Fruit fly (Drosophila melanogaster) whole organism, prepupa: Measurements from ENCODE around the gene CG7201.

Experiments
- CG11762 ChIP-seq: fragments of 200-800 bp; sonication (Bioruptor generic); optimal IDR thresholded peaks from 3 replicates; lab custom pipeline; 2016; ENCODE audit warnings: missing biosample characterization, missing genetic modification characterization; ENCODE audit not compliant: insufficient read depth
- CG1621 ChIP-seq: fragments of 200-800 bp; sonication (Bioruptor generic); optimal IDR thresholded peaks from 3 replicates; lab custom pipeline; 2018; ENCODE audit warnings: missing biosample characterization, mild to moderate bottlenecking, missing genetic modification characterization
- CG34406 ChIP-seq: fragments of 200-800 bp; sonication (Bioruptor generic); optimal IDR thresholded peaks from 3 replicates; lab custom pipeline; 2016; ENCODE audit warnings: missing biosample characterization, missing genetic modification characterization
- CG3919 ChIP-seq: fragments of 200-800 bp; sonication (Bioruptor generic); optimal IDR thresholded peaks from 3 replicates; lab custom pipeline; 2016; ENCODE audit warnings: missing biosample characterization, missing genetic modification characterization
- CG4318 ChIP-seq: fragments of 200-800 bp; sonication (Bioruptor generic); optimal IDR thresholded peaks from 3 replicates; lab custom pipeline; 2017; ENCODE audit warnings: missing biosample characterization, mild to moderate bottlenecking, missing genetic modification characterization
- CG6792 ChIP-seq: fragments of 200-800 bp; sonication (Bioruptor generic); optimal IDR thresholded peaks from 3 replicates; lab custom pipeline; 2016; ENCODE audit warnings: missing biosample characterization, missing genetic modification characterization
- Ets21C ChIP-seq: fragments of 200-800 bp; sonication (Bioruptor generic); optimal IDR thresholded peaks from 3 replicates; lab custom pipeline; 2016; ENCODE audit warnings: missing biosample characterization, missing genetic modification characterization
- Gug ChIP-seq: fragments of 200-800 bp; sonication (Bioruptor generic); IDR thresholded peaks from 2 replicates; pipeline ENCODE4 v1.3.6; 2022; ENCODE audit warnings: missing biosample characterization, missing genetic modification characterization
- Hr38 ChIP-seq: sonication (Bioruptor generic); optimal IDR thresholded peaks from 2 replicates; lab custom pipeline; 2016; ENCODE audit warnings: missing biosample characterization, missing genetic modification characterization
- Hr4 ChIP-seq: fragments of 200-800 bp; sonication (Bioruptor generic); optimal IDR thresholded peaks from 3 replicates; lab custom pipeline; 2016; ENCODE audit warnings: missing biosample characterization, missing genetic modification characterization
- OdsH ChIP-seq: fragments of 200-800 bp; sonication (Bioruptor generic); optimal IDR thresholded peaks from 3 replicates; lab custom pipeline; 2016; ENCODE audit warnings: missing biosample characterization, missing genetic modification characterization
- achi ChIP-seq: fragments of 200-800 bp; sonication (Bioruptor generic); optimal IDR thresholded peaks from 3 replicates; lab custom pipeline; 2016; ENCODE audit warnings: missing biosample characterization, missing genetic modification characterization
- net ChIP-seq: fragments of 200-800 bp; sonication (Bioruptor generic); optimal IDR thresholded peaks from 3 replicates; lab custom pipeline; 2016; ENCODE audit warnings: missing biosample characterization, missing genetic modification characterization
- svp ChIP-seq: fragments of 200-800 bp; sonication (Bioruptor generic); peaks from one replicate; lab custom pipeline; 2016; ENCODE audit warnings: missing biosample characterization, missing genetic modification characterization

DNA sequence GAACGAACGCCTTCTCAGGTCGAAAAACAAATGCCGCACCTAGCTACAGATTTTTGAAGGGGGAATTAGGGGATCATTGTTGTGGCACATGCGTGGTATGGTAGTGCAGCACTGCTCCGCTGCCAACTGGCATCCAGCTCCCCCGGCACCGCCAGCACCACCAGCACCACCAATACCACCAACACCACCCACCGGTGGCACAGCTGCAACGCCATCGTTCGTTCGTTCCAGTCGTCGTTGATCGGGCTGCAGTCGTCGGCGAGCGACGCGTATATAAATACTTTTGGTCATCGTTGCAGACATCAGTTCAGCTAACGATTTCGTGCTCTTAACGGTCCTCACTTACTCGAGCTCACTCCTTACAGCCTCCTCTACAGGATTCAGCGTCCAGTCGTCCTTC is 30.4 kb upstream of the CG7201 start, which contains the start of gene CG34461:
- no peak for TF ChIP-seq Ets21C (GFP tag; lab: Kevin White, UChicago)
- TF ChIP-seq CG1621 (tag; lab: Kevin White, UChicago): no peak
- TF ChIP-seq CG3919 (GFP tag; lab: Kevin White, UChicago): no peak
- TF ChIP-seq CG4318: no peak
- no peak for TF ChIP-seq Hr38
- TF ChIP-seq CG11762 (GFP tag; lab: Kevin White, UChicago): no peak
- TF ChIP-seq Hr4: no peak
- no peak for TF ChIP-seq CG6792
- no peak for TF ChIP-seq CG34406 (GFP tag; lab: Kevin White, UChicago)
- no peak for TF ChIP-seq net (GFP tag; lab: Kevin White, UChicago)
- TF ChIP-seq achi (GFP tag; lab: Kevin White, UChicago): no peak
- no peak for TF ChIP-seq svp (GFP tag; lab: Kevin White, UChicago)
- TF ChIP-seq Gug (GFP tag; lab: Robert Waterston, UW): no peak
- no peak for TF ChIP-seq OdsH (GFP tag; lab: Kevin White, UChicago)
